Worm (Caenorhabditis elegans): ENCODE results near the gene math-8.

Gene math-8

ce11 chrII:1889071-1889470 lies at the start of gene math-8:
TSS of gene math-8 (minus strand) at chrII:1889171.
- TF ChIP-seq ets-7 (tag; optimal IDR thresholded peaks at IDR 0.05) (no peak), ama-1 (optimal IDR thresholded peaks at IDR 0.05) (no peak), ceh-13 (GFP tag; optimal IDR thresholded peaks at IDR 0.05) (no peak), tra-4 (tag; optimal IDR thresholded peaks at IDR 0.05) (no peak), B0310.2 (tag; optimal IDR thresholded peaks at IDR 0.05) (no peak), ceh-36 (tag; optimal IDR thresholded peaks at IDR 0.05) (no peak), tbx-37 (GFP tag; conservative IDR thresholded peaks at IDR 0.05) (no peak), hmbx-1 (tag; optimal IDR thresholded peaks at IDR 0.05) (no peak), F13C5.2 (tag; optimal IDR thresholded peaks at IDR 0.05) (no peak), aly-1 (tag; optimal IDR thresholded peaks at IDR 0.05) (no peak), scrt-1 (GFP tag; IDR thresholded peaks at IDR 0.05) (no peak), sea-1 (GFP tag; conservative IDR thresholded peaks at IDR 0.05) (no peak), pes-1 (GFP tag; IDR thresholded peaks at IDR 0.05) (no peak), hnd-1 (tag; optimal IDR thresholded peaks at IDR 0.05) (no peak)

ce11 chrII:1928578-1928977 lies 39.6 kb upstream of the math-8 start:
- TF ChIP-seq ets-7 (tag; optimal IDR thresholded peaks at IDR 0.05) (no peak), tra-4 (tag; optimal IDR thresholded peaks at IDR 0.05) (no peak), tbx-37 (GFP tag; conservative IDR thresholded peaks at IDR 0.05) (no peak), ceh-13 (GFP tag; optimal IDR thresholded peaks at IDR 0.05) (no peak), hmbx-1 (tag; optimal IDR thresholded peaks at IDR 0.05) (no peak), F13C5.2 (tag; optimal IDR thresholded peaks at IDR 0.05) (no peak), flt-1 (GFP tag; IDR thresholded peaks at IDR 0.05) (no peak), ceh-36 (tag; optimal IDR thresholded peaks at IDR 0.05) (no peak), tbx-11 (GFP tag; IDR thresholded peaks at IDR 0.05) (no peak), scrt-1 (GFP tag; IDR thresholded peaks at IDR 0.05) (no peak), hmg-4 (GFP tag; optimal IDR thresholded peaks at IDR 0.05) (no peak), aly-1 (tag; optimal IDR thresholded peaks at IDR 0.05) (no peak), hnd-1 (tag; optimal IDR thresholded peaks at IDR 0.05) (no peak), B0310.2 (tag; optimal IDR thresholded peaks at IDR 0.05) (no peak), sea-1 (GFP tag; conservative IDR thresholded peaks at IDR 0.05) (no peak), ama-1 (optimal IDR thresholded peaks at IDR 0.05) (no peak)

ce11 chrII:1926162-1926561 lies 37.2 kb upstream of the math-8 start, which contains the start of gene F52C6.2:
TSS of gene F52C6.2 (plus strand) at chrII:1926462.
- no peak for TF ChIP-seq flt-1 (GFP tag; IDR thresholded peaks at IDR 0.05)

- TF ChIP-seq ceh-13 (GFP tag; optimal IDR thresholded peaks at IDR 0.05) (no peak), F13C5.2 (tag; optimal IDR thresholded peaks at IDR 0.05) (no peak), tbx-37 (GFP tag; conservative IDR thresholded peaks at IDR 0.05) (no peak), ama-1 (optimal IDR thresholded peaks at IDR 0.05) (no peak), aly-1 (tag; optimal IDR thresholded peaks at IDR 0.05) (no peak), ceh-36 (tag; optimal IDR thresholded peaks at IDR 0.05) (no peak), sea-1 (GFP tag; conservative IDR thresholded peaks at IDR 0.05) (no peak), hmbx-1 (tag; optimal IDR thresholded peaks at IDR 0.05) (no peak), pes-1 (GFP tag; IDR thresholded peaks at IDR 0.05) (no peak), B0310.2 (tag; optimal IDR thresholded peaks at IDR 0.05) (no peak), hnd-1 (tag; optimal IDR thresholded peaks at IDR 0.05) (no peak), hmg-4 (GFP tag; optimal IDR thresholded peaks at IDR 0.05) (no peak), ets-7 (tag; optimal IDR thresholded peaks at IDR 0.05) (no peak), flt-1 (GFP tag; IDR thresholded peaks at IDR 0.05) (no peak)
Measured at ce11 chrII:1924459-1924858, 35.5 kb upstream of the math-8 start, which contains the start of gene F52C6.3. TSS of gene F52C6.3 (plus strand) at chrII:1924759.

- TF ChIP-seq F13C5.2 (tag; optimal IDR thresholded peaks at IDR 0.05): no peak
- TF ChIP-seq ets-7 (tag; optimal IDR thresholded peaks at IDR 0.05): no peak
- no peak for TF ChIP-seq tra-4 (tag; optimal IDR thresholded peaks at IDR 0.05)
- TF ChIP-seq B0310.2 (tag; optimal IDR thresholded peaks at IDR 0.05): no peak
- TF ChIP-seq aly-1 (tag; optimal IDR thresholded peaks at IDR 0.05): no peak
- TF ChIP-seq tbx-11 (GFP tag; IDR thresholded peaks at IDR 0.05): no peak
- no peak for TF ChIP-seq ama-1 (optimal IDR thresholded peaks at IDR 0.05)
- no peak for TF ChIP-seq scrt-1 (GFP tag; IDR thresholded peaks at IDR 0.05)
- no peak for TF ChIP-seq flt-1 (GFP tag; IDR thresholded peaks at IDR 0.05)
- no peak for TF ChIP-seq hmbx-1 (tag; optimal IDR thresholded peaks at IDR 0.05)
- no peak for TF ChIP-seq ceh-13 (GFP tag; optimal IDR thresholded peaks at IDR 0.05)
- no peak for TF ChIP-seq tbx-37 (GFP tag; conservative IDR thresholded peaks at IDR 0.05)
- no peak for TF ChIP-seq ceh-36 (tag; optimal IDR thresholded peaks at IDR 0.05)
- no peak for TF ChIP-seq hmg-4 (GFP tag; optimal IDR thresholded peaks at IDR 0.05)
- no peak for TF ChIP-seq sea-1 (GFP tag; conservative IDR thresholded peaks at IDR 0.05)
- no peak for TF ChIP-seq pes-1 (GFP tag; IDR thresholded peaks at IDR 0.05)
- TF ChIP-seq hnd-1 (tag; optimal IDR thresholded peaks at IDR 0.05): no peak
Measured at ce11 chrII:1922665-1923187, 33.8 kb upstream of the math-8 start, which contains the start of the genes bath-2 and F52C6.4. TSS of gene bath-2 (minus strand) at chrII:1922765. TSS of gene F52C6.4 (plus strand) at chrII:1923137.

- TF ChIP-seq ceh-13 (GFP tag; optimal IDR thresholded peaks at IDR 0.05): no peak
- TF ChIP-seq B0310.2 (tag; optimal IDR thresholded peaks at IDR 0.05): no peak
- no peak for TF ChIP-seq sea-1 (GFP tag; conservative IDR thresholded peaks at IDR 0.05)
- no peak for TF ChIP-seq flt-1 (GFP tag; IDR thresholded peaks at IDR 0.05)
- TF ChIP-seq tbx-11 (GFP tag; IDR thresholded peaks at IDR 0.05): no peak
- TF ChIP-seq tbx-37 (GFP tag; conservative IDR thresholded peaks at IDR 0.05): no peak
- no peak for TF ChIP-seq hnd-1 (tag; optimal IDR thresholded peaks at IDR 0.05)
- TF ChIP-seq F13C5.2 (tag; optimal IDR thresholded peaks at IDR 0.05): no peak
- TF ChIP-seq pes-1 (GFP tag; IDR thresholded peaks at IDR 0.05): no peak
- no peak for TF ChIP-seq hmbx-1 (tag; optimal IDR thresholded peaks at IDR 0.05)
- no peak for TF ChIP-seq ceh-36 (tag; optimal IDR thresholded peaks at IDR 0.05)
Measured at ce11 chrII:1921018-1921417, 32.0 kb upstream of the math-8 start, which contains the start of gene bath-7. TSS of gene bath-7 (minus strand) at chrII:1921118.

- TF ChIP-seq ama-1 (optimal IDR thresholded peaks at IDR 0.05) (no peak), aly-1 (tag; optimal IDR thresholded peaks at IDR 0.05) (no peak), flt-1 (GFP tag; IDR thresholded peaks at IDR 0.05) (no peak), hnd-1 (tag; optimal IDR thresholded peaks at IDR 0.05) (no peak), scrt-1 (GFP tag; IDR thresholded peaks at IDR 0.05) (no peak), sea-1 (GFP tag; conservative IDR thresholded peaks at IDR 0.05) (no peak), tbx-37 (GFP tag; conservative IDR thresholded peaks at IDR 0.05) (no peak), F13C5.2 (tag; optimal IDR thresholded peaks at IDR 0.05) (no peak), hmbx-1 (tag; optimal IDR thresholded peaks at IDR 0.05) (no peak), ceh-13 (GFP tag; optimal IDR thresholded peaks at IDR 0.05) (no peak), tbx-11 (GFP tag; IDR thresholded peaks at IDR 0.05) (no peak), hmg-4 (GFP tag; optimal IDR thresholded peaks at IDR 0.05) (no peak), ets-7 (tag; optimal IDR thresholded peaks at IDR 0.05) (no peak), tra-4 (tag; optimal IDR thresholded peaks at IDR 0.05) (no peak), pes-1 (GFP tag; IDR thresholded peaks at IDR 0.05) (no peak), B0310.2 (tag; optimal IDR thresholded peaks at IDR 0.05) (no peak), ceh-36 (tag; optimal IDR thresholded peaks at IDR 0.05) (no peak)
Measured at ce11 chrII:1917862-1918261, 28.9 kb upstream of the math-8 start, which contains the start of gene bath-4. TSS of gene bath-4 (minus strand) at chrII:1917962.

Measured in whole organism, early embryonic.